Worm (Caenorhabditis elegans) whole organism, L3 larva: Measurements from ENCODE around the gene F21C10.6.

ENCODE experiments used
- R02D3.7 ChIP-seq: fragments of 150-350 bp; optimal IDR thresholded peaks from 2 replicates; lab custom pipeline; 2014; ENCODE audit warnings: missing biosample characterization, missing genetic modification characterization
- ZK546.5 ChIP-seq: sonication (generic microtip); optimal IDR thresholded peaks from 2 replicates; lab custom pipeline; 2017; ENCODE audit warnings: missing biosample characterization, missing genetic modification characterization
- aly-2 ChIP-seq: fragments of 150-350 bp; optimal IDR thresholded peaks from 2 replicates; lab custom pipeline; 2014; ENCODE audit warnings: missing biosample characterization, missing genetic modification characterization
- elt-1 ChIP-seq: fragments of 150-350 bp; optimal IDR thresholded peaks from 2 replicates; lab custom pipeline; 2014; ENCODE audit warnings: missing biosample characterization, missing genetic modification characterization
- fkh-10 ChIP-seq: sonication (generic microtip); optimal IDR thresholded peaks from 2 replicates; lab custom pipeline; 2017; ENCODE audit warnings: missing biosample characterization, missing genetic modification reagents, missing genetic modification characterization
- nhr-11 ChIP-seq: fragments of 150-350 bp; optimal IDR thresholded peaks from 2 replicates; lab custom pipeline; 2014; ENCODE audit warnings: missing biosample characterization, missing genetic modification characterization
- nhr-237 ChIP-seq: fragments of 150-350 bp; optimal IDR thresholded peaks from 2 replicates; lab custom pipeline; 2014; ENCODE audit warnings: missing biosample characterization, missing genetic modification characterization
- nhr-28 ChIP-seq: fragments of 150-350 bp; optimal IDR thresholded peaks from 2 replicates; lab custom pipeline; 2014; ENCODE audit warnings: missing biosample characterization, missing genetic modification characterization

DNA sequence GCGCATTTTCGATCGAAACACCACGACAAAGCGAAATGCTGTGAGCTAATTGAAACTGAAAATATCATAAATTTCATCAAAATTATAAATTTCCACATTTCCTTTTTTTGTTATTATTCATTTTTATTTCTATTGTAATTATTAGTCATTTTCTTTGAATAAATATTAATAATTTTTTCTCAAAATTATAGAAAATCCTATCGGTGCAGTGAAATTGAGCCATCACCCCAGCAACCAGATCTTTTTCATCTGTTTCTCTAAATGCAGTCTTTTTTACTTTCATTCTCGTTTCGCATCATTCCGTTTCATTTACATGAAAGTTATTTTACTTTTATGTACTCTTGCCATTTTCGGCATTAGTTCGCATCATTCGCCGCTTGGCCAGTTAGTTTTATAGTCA, 2.3 kb upstream of the F21C10.6 start, which contains the start of gene F21C10.13:
- TF ChIP-seq nhr-237 (tag; lab: Kevin White, UChicago) (no peak), ZK546.5 (tag; lab: Kevin White, UChicago) (no peak), aly-2 (tag; lab: Kevin White, UChicago) (no peak), elt-1 (tag; lab: Kevin White, UChicago) (no peak), R02D3.7 (tag; lab: Kevin White, UChicago) (no peak), nhr-28 (no peak), nhr-11 (tag; lab: Kevin White, UChicago) (no peak), fkh-10 (GFP tag; lab: Kevin White, UChicago) (no peak)
